Fruit fly (Drosophila melanogaster) whole organism, prepupa: ENCODE data around the gene teq.

ENCODE experiments used
- Blimp-1 ChIP-seq: fragments of 200-800 bp; sonication (Bioruptor generic); optimal IDR thresholded peaks from 3 replicates; lab custom pipeline; 2017; ENCODE audit warnings: missing biosample characterization, missing genetic modification characterization, mild to moderate bottlenecking, moderate library complexity, missing genetic modification reagents
- CG11294 ChIP-seq: fragments of 200-800 bp; sonication (Bioruptor generic); IDR thresholded peaks from 2 replicates; pipeline ENCODE4 v1.3.6; 2022; ENCODE audit warnings: missing biosample characterization, missing genetic modification characterization
- CG15336 ChIP-seq: fragments of 200-800 bp; sonication (Bioruptor generic); IDR thresholded peaks from 2 replicates; pipeline ENCODE4 v1.3.6; 2022; ENCODE audit warnings: missing biosample characterization, missing genetic modification characterization
- CG16779 ChIP-seq: fragments of 200-800 bp; sonication (Bioruptor generic); optimal IDR thresholded peaks from 3 replicates; lab custom pipeline; 2017; ENCODE audit warnings: missing biosample characterization, mild to moderate bottlenecking, missing genetic modification characterization
- CG7368 ChIP-seq: fragments of 200-800 bp; sonication (Bioruptor generic); optimal IDR thresholded peaks from 3 replicates; lab custom pipeline; 2016; ENCODE audit warnings: missing biosample characterization, missing genetic modification characterization
- CG8119 ChIP-seq: fragments of 200-800 bp; sonication (Bioruptor generic); IDR thresholded peaks from 3 replicates; pipeline ENCODE4 v1.3.6; 2022; ENCODE audit warnings: missing biosample characterization, missing genetic modification characterization
- CG8319 ChIP-seq: fragments of 200-800 bp; sonication (Bioruptor generic); optimal IDR thresholded peaks from 3 replicates; lab custom pipeline; 2016; ENCODE audit warnings: missing biosample characterization, missing genetic modification characterization
- CG8632 ChIP-seq: fragments of 200-800 bp; sonication (Bioruptor generic); optimal IDR thresholded peaks from 3 replicates; lab custom pipeline; 2016; ENCODE audit warnings: missing biosample characterization, missing genetic modification characterization
- Lpt ChIP-seq: fragments of 200-800 bp; sonication (Bioruptor generic); optimal IDR thresholded peaks from 3 replicates; lab custom pipeline; 2016; ENCODE audit warnings: missing biosample characterization, missing genetic modification characterization
- OdsH ChIP-seq: fragments of 200-800 bp; sonication (Bioruptor generic); optimal IDR thresholded peaks from 3 replicates; lab custom pipeline; 2016; ENCODE audit warnings: missing biosample characterization, missing genetic modification characterization
- dsx ChIP-seq: fragments of 200-800 bp; optimal IDR thresholded peaks from 3 replicates; lab custom pipeline; 2019; ENCODE audit warnings: missing biosample characterization, mild to moderate bottlenecking, missing genetic modification characterization, moderate library complexity; ENCODE audit not compliant: poor library complexity, severe bottlenecking
- esn ChIP-seq: fragments of 200-800 bp; sonication (Bioruptor generic); optimal IDR thresholded peaks from 2 replicates; lab custom pipeline; 2016; ENCODE audit warnings: missing biosample characterization, mild to moderate bottlenecking, missing genetic modification characterization, moderate library complexity
- lz ChIP-seq: fragments of 200-800 bp; sonication (Bioruptor generic); optimal IDR thresholded peaks from 3 replicates; lab custom pipeline; 2016; ENCODE audit warnings: missing biosample characterization, missing genetic modification characterization
- net ChIP-seq: fragments of 200-800 bp; sonication (Bioruptor generic); optimal IDR thresholded peaks from 3 replicates; lab custom pipeline; 2016; ENCODE audit warnings: missing biosample characterization, missing genetic modification characterization

- peak; percentile 95 for TF ChIP-seq CG16779
- peak; percentile 98 for TF ChIP-seq CG15336 (GFP tag; lab: Robert Waterston, UW)
- peak; percentile 95 for TF ChIP-seq CG7368 (GFP tag; lab: Kevin White, UChicago)
- peak; percentile 94 for TF ChIP-seq CG8319 (GFP tag; lab: Kevin White, UChicago)
- peak; percentile 96 for TF ChIP-seq Lpt (GFP tag; lab: Kevin White, UChicago)
- peak; percentile 95 for TF ChIP-seq lz (GFP tag; lab: Kevin White, UChicago)
- peak; percentile 98 for TF ChIP-seq OdsH (GFP tag; lab: Kevin White, UChicago)
- peak; percentile 98 for TF ChIP-seq esn (GFP tag; lab: Kevin White, UChicago)
- TF ChIP-seq CG8632 (GFP tag; lab: Kevin White, UChicago): peak; percentile 97
- TF ChIP-seq net (GFP tag; lab: Kevin White, UChicago): peak; percentile 95
- peak; percentile 98 for TF ChIP-seq CG8119 (GFP tag; lab: Robert Waterston, UW)
- TF ChIP-seq dsx (GFP tag; lab: Kevin White, UChicago): peak; percentile 97
- peak; percentile 93 for TF ChIP-seq CG11294
- TF ChIP-seq Blimp-1 (GFP tag; lab: Kevin White, UChicago): peak; percentile 99
These were observed 16.9 kb upstream of the teq start for dm6 chr3L:9057429-9058088.
